Worm (Caenorhabditis elegans): ENCODE data around the gene fat-4.

ce11 chrIV:9762667-9763173 lies 36.5 kb upstream of the fat-4 start:
- TF ChIP-seq sdc-2 (tag; optimal IDR thresholded peaks at IDR 0.05) (no peak), rnt-1 (tag; optimal IDR thresholded peaks at IDR 0.05) (no peak), C38D4.7 (GFP tag; optimal IDR thresholded peaks at IDR 0.05) (no peak), pat-9 (tag; optimal IDR thresholded peaks at IDR 0.05) (no peak)

Measured in whole organism, late embryonic.